Worm (Caenorhabditis elegans) whole organism, L4 larva: ENCODE results near the gene F41E7.2.

Experiments used
- R02D3.7 ChIP-seq: fragments of 150-350 bp; sonication (generic microtip); optimal IDR thresholded peaks from 3 replicates; lab custom pipeline; 2014; ENCODE audit warnings: missing biosample characterization, missing genetic modification characterization
- ZK546.5 ChIP-seq, 2 experiments: sonication (generic microtip); optimal IDR thresholded peaks; 2 replicates each; lab custom pipeline; 2017; ENCODE audit warnings: missing biosample characterization in 2 of 2, missing genetic modification characterization in 2 of 2
- cey-2 ChIP-seq: sonication (generic microtip); optimal IDR thresholded peaks from 3 replicates; lab custom pipeline; 2017; ENCODE audit warnings: missing genetic modification characterization, mild to moderate bottlenecking, missing compliant biosample characterization, antibody characterized with exemption, borderline replicate concordance; ENCODE audit not compliant: insufficient read depth
- dve-1 ChIP-seq: sonication (generic microtip); optimal IDR thresholded peaks from 2 replicates; lab custom pipeline; 2017; ENCODE audit warnings: antibody characterized with exemption, mild to moderate bottlenecking, missing genetic modification characterization, missing compliant biosample characterization; ENCODE audit not compliant: insufficient read depth
- lin-38 ChIP-seq: fragments of 200-800 bp; sonication (Bioruptor generic); IDR thresholded peaks from 2 replicates; pipeline ENCODE4 v1.3.6; 2022; ENCODE audit warnings: missing genetic modification reagents, missing genetic modification characterization, missing compliant biosample characterization
- lin-39 ChIP-seq: fragments of 150-350 bp; optimal IDR thresholded peaks from 2 replicates; lab custom pipeline; 2014; ENCODE audit warnings: missing biosample characterization, missing genetic modification reagents, missing genetic modification characterization
- skn-1 ChIP-seq: fragments of 150-350 bp; optimal IDR thresholded peaks from 2 replicates; lab custom pipeline; 2014; ENCODE audit warnings: missing biosample characterization, missing genetic modification characterization
- unc-62 ChIP-seq, 3 experiments: fragments of 150-350 bp in 1 of 3; sonication (generic microtip); optimal IDR thresholded peaks in 2 of 3; peaks in 1 of 3; 1 replicate in 1 of 3; 2 replicates in 2 of 3; lab custom pipeline; 2014 to 2017; ENCODE audit warnings: missing biosample characterization in 3 of 3, missing genetic modification characterization in 3 of 3, missing genetic modification reagents in 3 of 3, missing genotype in 1 of 3

DNA sequence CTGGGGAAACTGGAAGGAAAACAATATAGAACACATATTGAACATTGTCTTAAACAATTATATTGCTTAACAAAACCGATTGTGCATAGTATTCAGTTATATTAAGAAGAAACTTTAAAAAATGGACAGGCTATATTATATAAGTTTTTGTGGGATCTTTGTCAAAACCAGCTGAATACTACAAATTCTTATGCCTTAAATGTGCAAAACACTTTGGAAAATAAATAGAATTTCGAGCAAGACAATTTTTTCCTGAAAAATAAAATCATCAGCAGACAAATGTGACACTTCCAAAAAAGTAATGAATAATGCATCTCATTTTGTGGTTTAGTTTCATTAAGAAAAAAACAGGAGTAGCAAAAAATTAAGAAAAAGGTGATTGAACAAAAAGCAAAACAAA lies 23.9 kb downstream of the F41E7.2 start:
- TF ChIP-seq lin-38 (GFP tag; lab: Robert Waterston, UW), result no peak
- no peak for TF ChIP-seq dve-1 (tag; lab: Kevin White, UChicago)
- no peak for TF ChIP-seq skn-1 (tag; lab: Kevin White, UChicago)
- no peak for TF ChIP-seq lin-39 (tag; lab: Kevin White, UChicago)
- TF ChIP-seq unc-62 (GFP tag; optimal IDR thresholded peaks at IDR 0.05 in 1 of 2; lab: Kevin White, UChicago), result no peak
- no peak for TF ChIP-seq unc-62 (tag; optimal IDR thresholded peaks at IDR 0.05; lab: Kevin White, UChicago)
- TF ChIP-seq cey-2 (tag; lab: Kevin White, UChicago), result no peak
- TF ChIP-seq R02D3.7 (tag; lab: Kevin White, UChicago), result no peak
- TF ChIP-seq ZK546.5 (tag; optimal IDR thresholded peaks at IDR 0.05; lab: Kevin White, UChicago), result no peak
